Worm (Caenorhabditis elegans): ENCODE results near the gene gei-8.
A peak's percentile ranks its signal among the peaks of the same experiment; 100 is the strongest.

The gei-8 gene

DNA sequence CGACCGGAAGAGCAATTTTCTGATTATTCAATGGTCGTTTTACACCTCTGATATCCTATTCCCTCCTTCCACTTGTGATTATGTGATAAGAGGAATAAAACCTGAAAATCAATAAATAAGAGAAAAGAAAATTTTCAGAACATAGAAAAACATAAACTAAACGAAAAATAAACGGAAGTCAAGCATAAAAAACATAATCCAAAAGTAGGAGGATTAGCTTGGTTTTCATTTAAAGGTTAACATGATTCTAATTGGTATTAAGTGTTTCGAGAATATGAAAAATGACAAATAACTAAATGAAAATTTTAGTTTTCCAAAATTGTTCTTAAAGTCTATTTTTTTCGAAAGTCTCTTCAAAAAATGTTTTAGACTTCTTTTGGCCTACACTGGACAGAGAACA is at the start of gene gei-8:
gei-8 (minus strand) TSS at position 101 of the 400 bp plus-strand sequence.
- no peak for TF ChIP-seq B0310.2 (tag; optimal IDR thresholded peaks at IDR 0.05)
- no peak for TF ChIP-seq hnd-1 (tag; optimal IDR thresholded peaks at IDR 0.05)
- TF ChIP-seq hmg-4 (GFP tag; optimal IDR thresholded peaks at IDR 0.05) = no peak
- TF ChIP-seq pes-1 (GFP tag; IDR thresholded peaks at IDR 0.05) = no peak
- no peak for TF ChIP-seq ama-1 (optimal IDR thresholded peaks at IDR 0.05)

DNA sequence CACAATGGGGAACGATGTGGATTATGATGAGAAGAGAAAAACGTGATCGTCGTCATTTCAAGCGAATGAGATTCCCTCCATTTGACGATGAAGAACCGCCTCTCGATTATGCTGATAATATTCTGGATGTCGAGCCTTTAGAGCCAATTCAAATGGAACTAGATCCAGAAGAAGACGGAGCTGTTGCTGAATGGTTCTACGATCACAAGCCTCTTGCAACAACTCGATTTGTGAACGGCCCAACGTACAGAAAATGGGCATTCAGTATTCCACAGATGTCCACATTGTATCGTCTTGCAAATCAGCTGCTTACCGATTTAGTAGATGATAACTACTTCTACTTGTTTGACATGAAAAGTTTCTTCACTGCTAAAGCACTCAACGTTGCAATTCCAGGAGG is 43.7 kb upstream of the gei-8 start:
- no peak for TF ChIP-seq ama-1 (optimal IDR thresholded peaks at IDR 0.05)
- TF ChIP-seq scrt-1 (GFP tag; IDR thresholded peaks at IDR 0.05) = no peak
- no peak for TF ChIP-seq hmbx-1 (tag; optimal IDR thresholded peaks at IDR 0.05)
- TF ChIP-seq aly-1 (tag; optimal IDR thresholded peaks at IDR 0.05) = no peak
- TF ChIP-seq ceh-36 (tag; optimal IDR thresholded peaks at IDR 0.05) = no peak
- TF ChIP-seq B0310.2 (tag; optimal IDR thresholded peaks at IDR 0.05) = no peak
- no peak for TF ChIP-seq tbx-11 (GFP tag; IDR thresholded peaks at IDR 0.05)
- TF ChIP-seq tra-4 (tag; optimal IDR thresholded peaks at IDR 0.05) = no peak
- TF ChIP-seq tbx-37 (GFP tag; conservative IDR thresholded peaks at IDR 0.05) = no peak
- TF ChIP-seq hmg-4 (GFP tag; optimal IDR thresholded peaks at IDR 0.05) = no peak
- TF ChIP-seq ceh-13 (GFP tag; optimal IDR thresholded peaks at IDR 0.05) = no peak

DNA sequence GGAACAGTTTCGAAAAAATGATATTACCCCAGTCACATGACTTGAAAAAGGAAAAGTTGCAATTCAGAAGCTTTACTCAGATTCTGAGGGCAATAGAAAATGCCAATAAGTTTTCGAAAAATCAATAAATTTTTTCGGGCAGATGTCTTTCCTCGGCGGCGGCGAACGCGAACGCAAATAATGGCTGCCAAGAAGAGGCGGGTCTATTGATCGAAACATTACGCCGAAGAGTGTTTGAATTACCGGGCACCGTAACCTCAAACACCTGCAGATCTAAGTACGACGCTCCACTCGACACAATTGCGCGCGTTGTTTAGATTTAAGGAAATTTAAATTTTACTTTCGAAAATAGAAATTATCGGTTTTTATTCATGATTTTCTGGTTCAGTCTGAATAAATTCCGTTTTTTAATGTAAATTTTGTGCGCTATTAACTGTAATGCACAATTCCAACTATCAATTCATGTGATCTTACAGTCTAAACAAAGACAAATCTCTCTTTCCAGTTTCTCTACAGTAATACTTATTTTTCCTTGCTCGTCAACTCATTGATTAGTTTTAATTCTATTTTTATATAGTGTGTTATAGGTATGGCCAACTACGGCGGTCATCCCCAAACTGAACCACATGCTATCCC is 42.9 kb upstream of the gei-8 start, which contains the start of gene prp-8:
prp-8 (plus strand) TSS at position 586 of the 636 bp plus-strand sequence.
- TF ChIP-seq flt-1 (GFP tag; IDR thresholded peaks at IDR 0.05) = peak; percentile 38; the same call in 1 of the 2 replicates
- peak; percentile 47; the same call in 1 of the 2 replicates for TF ChIP-seq tbx-37 (GFP tag; conservative IDR thresholded peaks at IDR 0.05)
- no peak for TF ChIP-seq aly-1 (tag; optimal IDR thresholded peaks at IDR 0.05)
- TF ChIP-seq hmg-4 (GFP tag; optimal IDR thresholded peaks at IDR 0.05) = peak; percentile 60
- peak; percentile 41 for TF ChIP-seq F13C5.2 (tag; optimal IDR thresholded peaks at IDR 0.05)

DNA sequence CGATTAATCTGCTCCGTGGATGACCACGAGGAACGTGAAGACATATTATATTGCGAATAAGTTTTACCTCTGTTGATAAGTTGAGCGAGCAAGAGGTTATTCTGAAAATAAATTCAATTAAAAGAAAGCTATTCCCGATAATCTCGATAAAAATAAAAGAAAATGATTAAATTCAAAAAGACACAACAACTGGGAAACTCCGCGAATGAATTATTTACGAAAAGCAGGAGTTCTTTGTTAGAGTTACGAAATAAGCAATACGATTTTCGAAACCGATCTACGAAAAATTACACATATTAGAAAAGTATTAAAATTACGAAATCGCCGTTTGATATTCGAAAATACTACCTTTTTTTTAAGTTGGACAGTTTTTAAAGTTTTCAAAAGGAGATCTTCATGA is 42.3 kb upstream of the gei-8 start, which contains the start of gene bath-42:
bath-42 (minus strand) TSS at position 101 of the 400 bp plus-strand sequence.
- TF ChIP-seq ceh-13 (GFP tag; optimal IDR thresholded peaks at IDR 0.05) (no peak), scrt-1 (GFP tag; IDR thresholded peaks at IDR 0.05) (no peak), aly-1 (tag; optimal IDR thresholded peaks at IDR 0.05) (no peak), tra-4 (tag; optimal IDR thresholded peaks at IDR 0.05) (no peak), hnd-1 (tag; optimal IDR thresholded peaks at IDR 0.05) (no peak), ets-7 (tag; optimal IDR thresholded peaks at IDR 0.05) (no peak), pes-1 (GFP tag; IDR thresholded peaks at IDR 0.05) (no peak), sea-1 (GFP tag; conservative IDR thresholded peaks at IDR 0.05) (no peak), F13C5.2 (tag; optimal IDR thresholded peaks at IDR 0.05) (no peak), hmbx-1 (tag; optimal IDR thresholded peaks at IDR 0.05) (no peak), ama-1 (optimal IDR thresholded peaks at IDR 0.05) (no peak), B0310.2 (tag; optimal IDR thresholded peaks at IDR 0.05) (no peak), flt-1 (GFP tag; IDR thresholded peaks at IDR 0.05) (no peak), ceh-36 (tag; optimal IDR thresholded peaks at IDR 0.05) (no peak), hmg-4 (GFP tag; optimal IDR thresholded peaks at IDR 0.05) (no peak), tbx-11 (GFP tag; IDR thresholded peaks at IDR 0.05) (no peak), tbx-37 (GFP tag; conservative IDR thresholded peaks at IDR 0.05) (no peak)

DNA sequence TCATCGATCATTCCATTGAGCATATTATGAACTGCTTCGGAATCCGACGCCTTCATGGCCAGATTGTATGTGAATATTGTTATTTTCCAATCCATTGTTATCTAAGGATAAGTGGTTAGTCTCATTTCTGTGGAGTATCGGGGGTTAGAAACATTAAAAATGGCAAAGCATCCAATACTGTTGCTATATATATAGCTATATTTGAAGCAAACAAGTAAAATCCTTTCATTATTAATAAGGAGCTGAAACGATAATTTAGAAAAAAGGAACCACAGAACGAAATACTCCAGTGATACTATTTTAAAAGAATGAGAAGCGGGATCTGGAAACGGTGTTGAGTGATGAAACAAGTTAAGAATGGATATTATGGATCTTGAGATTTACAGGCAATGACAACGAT is 40.2 kb upstream of the gei-8 start, which contains the start of gene inpp-5K:
inpp-5K (minus strand) TSS at position 101 of the 400 bp plus-strand sequence.
- no peak for TF ChIP-seq tbx-11 (GFP tag; IDR thresholded peaks at IDR 0.05)

DNA sequence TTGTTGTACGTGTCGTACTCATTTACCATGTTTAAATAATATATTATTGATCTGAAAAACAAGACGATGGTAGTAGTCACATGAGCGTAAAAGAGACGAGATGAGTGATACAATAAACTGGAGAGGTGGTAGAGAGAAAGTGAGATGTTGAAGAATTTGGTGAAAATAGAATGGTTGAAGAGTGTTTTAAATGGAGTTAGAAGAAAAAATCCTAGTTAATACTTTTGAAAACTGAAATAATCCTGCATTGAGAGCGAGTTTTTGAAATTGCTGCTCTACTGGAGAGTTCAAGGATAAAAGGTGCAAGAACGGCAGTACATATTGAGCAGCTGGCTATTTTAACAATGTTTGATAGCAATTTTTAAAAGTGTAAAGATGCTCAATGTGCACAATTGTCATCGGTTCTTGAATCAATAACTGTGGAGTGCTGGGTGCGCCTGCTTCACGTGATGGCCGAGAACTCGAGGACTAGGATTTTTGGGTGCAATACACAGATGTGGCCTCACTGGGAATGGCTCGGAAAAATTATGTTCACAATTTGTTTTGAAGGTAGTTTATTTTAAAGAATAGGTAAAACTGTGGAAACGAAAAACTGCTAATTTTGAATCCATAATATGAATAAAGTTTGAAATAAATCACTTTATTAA is 37.2 kb upstream of the gei-8 start, which contains the start of gene atg-13:
atg-13 (minus strand) TSS at position 51 of the 647 bp plus-strand sequence.
- TF ChIP-seq F13C5.2 (tag; optimal IDR thresholded peaks at IDR 0.05) = no peak
- TF ChIP-seq ets-7 (tag; optimal IDR thresholded peaks at IDR 0.05) = no peak
- TF ChIP-seq ama-1 (optimal IDR thresholded peaks at IDR 0.05) = no peak
- no peak for TF ChIP-seq hmbx-1 (tag; optimal IDR thresholded peaks at IDR 0.05)
- no peak for TF ChIP-seq sea-1 (GFP tag; conservative IDR thresholded peaks at IDR 0.05)
- no peak for TF ChIP-seq tra-4 (tag; optimal IDR thresholded peaks at IDR 0.05)
- no peak for TF ChIP-seq tbx-11 (GFP tag; IDR thresholded peaks at IDR 0.05)

DNA sequence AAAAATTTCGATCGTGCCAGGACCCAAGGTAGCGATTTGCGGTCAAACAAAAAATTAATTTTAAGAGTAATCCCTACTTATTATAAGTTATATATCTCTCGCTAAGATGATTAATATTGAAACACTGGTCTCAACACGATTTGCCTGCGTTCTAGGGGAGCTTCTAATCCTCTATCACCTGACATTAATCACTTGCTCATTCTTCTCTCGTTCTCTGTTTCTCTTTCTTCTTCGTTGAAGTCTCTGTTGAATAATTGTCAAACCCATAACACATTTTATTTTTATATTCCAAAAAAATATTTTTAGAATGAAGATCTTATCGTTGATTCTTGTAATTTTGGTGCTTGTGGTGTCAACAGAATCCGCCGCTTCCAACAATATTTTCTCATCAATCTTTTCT is 34.1 kb upstream of the gei-8 start, which contains the start of gene D2007.1:
D2007.1 (plus strand) TSS at position 301 of the 400 bp plus-strand sequence.
- no peak for TF ChIP-seq hnd-1 (tag; optimal IDR thresholded peaks at IDR 0.05)

DNA sequence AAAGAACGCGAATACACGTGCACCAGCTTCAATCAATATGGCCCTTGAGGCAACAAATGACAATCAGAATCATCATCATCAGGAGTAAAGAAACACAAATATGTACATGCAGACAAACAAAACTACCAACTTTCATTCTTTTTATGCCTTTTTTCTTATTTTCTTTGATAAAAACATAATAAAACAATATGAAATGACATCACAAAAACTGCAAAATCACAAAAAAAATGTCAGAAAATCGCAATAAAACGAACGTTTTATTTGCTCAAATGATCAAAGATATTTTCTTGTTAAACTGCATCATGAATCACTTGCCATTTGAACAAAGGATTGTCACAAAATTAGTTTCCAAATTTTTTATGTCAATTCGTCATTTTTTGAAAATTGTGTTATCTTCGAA is 33.4 kb upstream of the gei-8 start:
- TF ChIP-seq pes-1 (GFP tag; IDR thresholded peaks at IDR 0.05) (no peak), B0310.2 (tag; optimal IDR thresholded peaks at IDR 0.05) (no peak), F13C5.2 (tag; optimal IDR thresholded peaks at IDR 0.05) (no peak), ets-7 (tag; optimal IDR thresholded peaks at IDR 0.05) (no peak), hmbx-1 (tag; optimal IDR thresholded peaks at IDR 0.05) (no peak), tbx-11 (GFP tag; IDR thresholded peaks at IDR 0.05) (no peak), ceh-36 (tag; optimal IDR thresholded peaks at IDR 0.05) (no peak), hnd-1 (tag; optimal IDR thresholded peaks at IDR 0.05) (no peak), ceh-13 (GFP tag; optimal IDR thresholded peaks at IDR 0.05) (no peak), tbx-37 (GFP tag; conservative IDR thresholded peaks at IDR 0.05) (no peak), ama-1 (optimal IDR thresholded peaks at IDR 0.05) (no peak), hmg-4 (GFP tag; optimal IDR thresholded peaks at IDR 0.05) (no peak), sea-1 (GFP tag; conservative IDR thresholded peaks at IDR 0.05) (no peak), flt-1 (GFP tag; IDR thresholded peaks at IDR 0.05) (no peak)

Data from whole organism, early embryonic.